Worm (Caenorhabditis elegans): ENCODE data around the gene Y17D7B.4.
"Not testable (repeated sequence)": the region's sequence is repeated elsewhere in the genome, so short reads cannot be mapped to it uniquely, and the experiment has no call there.

Gene Y17D7B.4

ce11 chrV:18782747-18783146 is 6.3 kb upstream of the Y17D7B.4 start:
- TF ChIP-seq him-1 (tag; optimal IDR thresholded peaks at IDR 0.05), result no peak

- TF ChIP-seq W03F9.2 (tag; optimal IDR thresholded peaks at IDR 0.05) (no peak), dao-5 (tag; optimal IDR thresholded peaks at IDR 0.05) (no peak), him-1 (tag; optimal IDR thresholded peaks at IDR 0.05) (no peak)
Measured at ce11 chrV:18780605-18781004, 4.1 kb upstream of the Y17D7B.4 start.

- TF ChIP-seq dao-5 (tag; optimal IDR thresholded peaks at IDR 0.05) (no peak), him-1 (tag; optimal IDR thresholded peaks at IDR 0.05) (no peak), W03F9.2 (tag; optimal IDR thresholded peaks at IDR 0.05) (no peak)
Measured at ce11 chrV:18772761-18773160, 3.7 kb downstream of the Y17D7B.4 start, which contains the start of gene clec-257. Gene clec-257 (plus strand): TSS chrV:18773061.

ce11 chrV:18771804-18772386 is 4.6 kb downstream of the Y17D7B.4 start:
- TF ChIP-seq him-1 (tag; optimal IDR thresholded peaks at IDR 0.05), result no peak

DNA sequence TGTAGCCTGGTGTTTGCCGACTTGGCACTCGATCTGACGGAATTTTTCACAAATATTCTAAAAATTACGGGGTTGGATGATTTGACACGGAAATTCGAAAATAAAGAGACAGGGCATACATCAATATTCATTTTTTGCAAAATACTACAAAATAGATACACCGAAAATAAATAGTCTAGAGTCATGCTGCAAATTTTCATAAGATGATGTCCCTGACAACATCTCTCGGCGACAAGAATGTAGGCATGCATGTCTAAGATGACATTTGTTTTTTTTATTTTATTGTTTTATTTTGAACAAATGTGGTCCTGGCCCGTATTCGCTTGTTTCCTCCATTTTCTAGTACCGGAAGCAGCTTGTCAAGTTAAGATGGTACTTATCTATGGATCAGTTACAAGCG is 5.1 kb downstream of the Y17D7B.4 start, which contains the start of gene clec-256:
TSS of gene clec-256 (plus strand) at position 301 of the 400 bp plus-strand sequence.
- TF ChIP-seq him-1 (tag; optimal IDR thresholded peaks at IDR 0.05), result no peak
- no peak for TF ChIP-seq W03F9.2 (tag; optimal IDR thresholded peaks at IDR 0.05)
- no peak for TF ChIP-seq dao-5 (tag; optimal IDR thresholded peaks at IDR 0.05)

ce11 chrV:18770623-18771022 is 5.9 kb downstream of the Y17D7B.4 start, which contains the start of gene clec-255:
Gene clec-255 (minus strand): TSS chrV:18770723.
- TF ChIP-seq W03F9.2 (tag; optimal IDR thresholded peaks at IDR 0.05), result no peak
- TF ChIP-seq him-1 (tag; optimal IDR thresholded peaks at IDR 0.05), result no peak
- TF ChIP-seq dao-5 (tag; optimal IDR thresholded peaks at IDR 0.05), result no peak

DNA sequence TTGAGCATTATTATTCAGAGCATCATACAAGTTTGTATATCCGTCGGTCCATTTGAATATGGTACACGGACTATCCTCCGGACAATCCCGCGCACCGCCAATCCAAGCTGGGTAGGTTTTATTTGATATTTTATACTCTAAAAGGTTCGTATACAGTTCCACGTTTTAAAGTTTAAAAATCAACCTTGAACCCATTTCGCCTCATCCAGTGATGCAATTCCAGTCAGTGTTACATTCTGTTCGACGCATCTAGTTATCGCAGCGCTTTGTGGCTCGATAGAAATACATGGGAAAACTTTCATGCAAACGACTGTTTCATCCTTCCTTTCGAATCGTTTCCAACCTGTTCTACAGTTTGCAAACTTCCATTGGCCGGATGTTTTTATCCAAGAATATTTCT is 6.6 kb downstream of the Y17D7B.4 start:
- TF ChIP-seq dao-5 (tag; optimal IDR thresholded peaks at IDR 0.05), result no peak
- TF ChIP-seq him-1 (tag; optimal IDR thresholded peaks at IDR 0.05), result no peak
- no peak for TF ChIP-seq W03F9.2 (tag; optimal IDR thresholded peaks at IDR 0.05)

DNA sequence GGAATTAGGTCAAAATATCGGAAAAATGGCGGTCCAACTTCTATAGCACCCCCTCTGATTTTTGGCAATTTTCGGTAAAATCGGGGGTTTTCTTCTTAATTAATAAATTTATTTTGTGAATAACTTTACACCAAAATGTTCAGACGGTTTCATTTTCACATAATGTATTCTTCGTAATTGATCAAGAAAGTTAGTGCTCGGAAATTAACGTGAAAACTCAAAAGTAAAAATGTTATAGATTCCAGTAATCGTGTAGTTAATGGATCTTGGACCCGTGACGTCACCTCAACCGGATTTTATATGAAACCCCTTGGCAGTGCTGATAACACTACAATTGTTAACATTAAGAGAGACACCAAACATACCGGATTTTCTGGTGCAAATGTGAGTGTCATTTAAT is 14.4 kb downstream of the Y17D7B.4 start, which contains the start of gene F11D11.22:
TSS of gene F11D11.22 (plus strand) at position 301 of the 400 bp plus-strand sequence.
- not testable (repeated sequence) for TF ChIP-seq dao-5, W03F9.2, him-1 (tag; optimal IDR thresholded peaks at IDR 0.05)

- TF ChIP-seq him-1 (tag; optimal IDR thresholded peaks at IDR 0.05), result no peak
- TF ChIP-seq W03F9.2 (tag; optimal IDR thresholded peaks at IDR 0.05), result no peak
- no peak for TF ChIP-seq dao-5 (tag; optimal IDR thresholded peaks at IDR 0.05)
Measured at ce11 chrV:18761078-18761477, 15.4 kb downstream of the Y17D7B.4 start, which contains the start of gene F11D11.4. Gene F11D11.4 (plus strand): TSS chrV:18761378.

DNA sequence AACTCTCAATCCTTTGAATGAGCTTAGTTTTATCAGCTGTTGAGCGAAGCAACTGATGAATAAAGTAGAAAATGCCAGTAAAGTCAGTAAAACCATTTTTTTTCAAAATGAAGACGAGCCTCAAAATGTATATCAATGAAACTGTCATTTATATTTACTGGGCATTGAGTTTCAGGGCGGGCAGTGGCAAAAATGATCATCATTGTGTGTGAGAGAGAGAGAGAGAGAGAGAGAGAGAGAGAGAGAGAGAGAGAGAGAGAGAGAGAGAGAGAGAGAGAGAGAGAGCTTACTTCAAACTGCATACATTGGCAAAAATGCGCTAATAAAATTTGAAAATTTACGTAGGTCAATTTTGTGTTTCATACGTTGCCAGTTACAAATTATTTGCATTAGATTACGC is 16.3 kb downstream of the Y17D7B.4 start, which contains the start of gene F11D11.3:
TSS of gene F11D11.3 (minus strand) at position 101 of the 400 bp plus-strand sequence.
- TF ChIP-seq W03F9.2 (tag; optimal IDR thresholded peaks at IDR 0.05) (no peak), him-1 (tag; optimal IDR thresholded peaks at IDR 0.05) (no peak), dao-5 (tag; optimal IDR thresholded peaks at IDR 0.05) (no peak)

- TF ChIP-seq him-1, dao-5, W03F9.2 (tag; optimal IDR thresholded peaks at IDR 0.05): not testable (repeated sequence)
Measured at ce11 chrV:18754328-18754727, 22.2 kb downstream of the Y17D7B.4 start, which contains the start of gene clec-254. Gene clec-254 (minus strand): TSS chrV:18754428.

- TF ChIP-seq dao-5 (tag; optimal IDR thresholded peaks at IDR 0.05) (no peak), W03F9.2 (tag; optimal IDR thresholded peaks at IDR 0.05) (no peak), him-1 (tag; optimal IDR thresholded peaks at IDR 0.05) (no peak)
Measured at ce11 chrV:18753036-18753435, 23.5 kb downstream of the Y17D7B.4 start, which contains the start of gene F11D11.6. Gene F11D11.6 (minus strand): TSS chrV:18753136.

- TF ChIP-seq him-1 (tag; optimal IDR thresholded peaks at IDR 0.05) (no peak), dao-5 (tag; optimal IDR thresholded peaks at IDR 0.05) (no peak), W03F9.2 (tag; optimal IDR thresholded peaks at IDR 0.05) (no peak)
Measured at ce11 chrV:18750445-18750844, 26.0 kb downstream of the Y17D7B.4 start, which contains the start of the genes F11D11.21 and F11D11.12. Gene F11D11.21 (minus strand): TSS chrV:18750545. Gene F11D11.12 (minus strand): TSS chrV:18750682.

ce11 chrV:18748726-18749125 is 27.8 kb downstream of the Y17D7B.4 start, which contains the start of gene clec-252:
Gene clec-252 (minus strand): TSS chrV:18748826.
- TF ChIP-seq W03F9.2 (tag; optimal IDR thresholded peaks at IDR 0.05), result no peak
- no peak for TF ChIP-seq dao-5 (tag; optimal IDR thresholded peaks at IDR 0.05)
- no peak for TF ChIP-seq him-1 (tag; optimal IDR thresholded peaks at IDR 0.05)

Measured in whole organism, L4/young adult.